Worm (Caenorhabditis elegans): ENCODE measurements around the gene bpl-1.

DNA sequence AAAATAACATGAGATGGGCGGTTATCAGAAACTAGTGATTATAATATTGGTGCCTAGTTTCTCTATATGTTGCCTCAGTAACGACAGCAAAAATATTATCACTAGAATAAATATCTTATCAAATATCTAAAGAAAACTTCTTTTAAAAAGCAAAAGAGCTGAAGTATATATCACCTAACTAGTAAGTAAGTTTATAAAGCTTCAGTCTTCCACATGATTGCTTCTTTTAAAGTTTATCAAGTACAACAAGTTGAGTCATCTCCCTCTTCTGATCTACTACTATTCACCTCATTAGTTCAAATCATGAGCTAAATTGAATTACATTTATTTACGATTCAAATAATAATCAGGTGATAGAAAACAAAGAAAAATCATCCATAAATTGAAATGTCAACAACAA lies 14.1 kb downstream of the bpl-1 start:
- no peak for TF ChIP-seq fkh-10 (GFP tag; optimal IDR thresholded peaks at IDR 0.05)
- TF ChIP-seq mdl-1 (tag; optimal IDR thresholded peaks at IDR 0.05): no peak
- no peak for TF ChIP-seq aha-1 (tag; optimal IDR thresholded peaks at IDR 0.05)
- TF ChIP-seq ama-1 (optimal IDR thresholded peaks at IDR 0.05): no peak
- TF ChIP-seq fos-1 (tag; optimal IDR thresholded peaks at IDR 0.05): no peak
- TF ChIP-seq aly-2 (tag; optimal IDR thresholded peaks at IDR 0.05): no peak

All from whole organism, L1 larva.